Fruit fly (Drosophila melanogaster) S2 (cell line): ENCODE results near the gene twin.
A peak's percentile ranks its signal among the peaks of the same experiment; 100 is the strongest.

Source experiments
- CG8478 ChIP-seq: fragments of >200 bp; optimal IDR thresholded peaks from 2 replicates; lab custom pipeline; 2018
- CTCF ChIP-seq, 2 experiments: fragments of >200 bp; optimal IDR thresholded peaks; 2 replicates each; lab custom pipeline; 2018

The twin gene

DNA sequence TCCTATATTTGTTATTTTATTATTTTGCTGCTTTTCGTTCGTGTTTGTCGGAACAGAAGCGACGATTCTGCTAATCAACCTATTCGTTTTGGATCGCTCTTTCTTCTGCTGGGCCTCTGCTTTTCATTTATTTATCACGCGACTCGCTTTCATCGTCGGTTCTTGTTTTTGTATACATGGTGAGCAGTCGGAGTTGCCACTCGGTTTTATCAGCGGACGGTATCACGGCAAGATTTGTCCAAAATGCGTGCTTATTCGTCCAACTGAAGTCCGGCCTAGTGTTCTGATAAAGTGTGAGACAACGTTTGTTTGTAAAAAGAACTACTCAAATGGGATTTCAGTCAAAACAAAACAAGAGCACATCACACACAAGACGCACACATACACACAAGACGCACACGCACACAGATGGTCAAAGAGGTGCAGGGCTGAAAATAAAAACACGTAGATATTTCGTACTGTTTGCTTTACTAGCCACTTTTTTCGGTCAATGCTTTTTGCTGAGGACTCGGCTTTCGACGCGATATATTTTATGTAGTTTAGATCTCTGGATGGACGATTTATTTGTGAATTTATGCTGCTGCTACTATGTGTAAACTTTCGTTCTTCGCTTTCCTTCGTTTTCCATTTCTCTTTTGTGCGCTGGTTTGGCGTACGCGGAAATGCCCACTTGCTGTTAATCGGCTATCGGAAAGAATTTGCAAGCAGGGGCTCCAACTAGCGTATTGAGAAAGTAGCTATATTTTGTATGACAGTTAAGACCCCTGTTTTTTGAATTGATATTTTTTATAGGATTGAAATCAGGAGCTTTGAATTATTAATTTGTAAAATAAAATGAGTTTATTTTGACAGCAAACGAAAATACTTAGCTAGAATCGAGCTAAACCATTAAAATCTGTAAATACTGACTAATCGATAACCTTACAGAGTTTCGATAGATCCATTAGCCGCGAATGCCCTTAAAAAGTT lies at the start of gene twin:
twin (minus strand) TSS at position 632 of the 969 bp plus-strand sequence.
- TF ChIP-seq CG8478 (no peak), CTCF (optimal IDR thresholded peaks at IDR 0.05; lab: Kevin White, UChicago) (no peak)

dm6 chr3R:24271071-24271470 lies 49.3 kb upstream of the twin start, which contains the start of gene jar:
TSS of gene jar (minus strand) at chr3R:24271233.
- no peak for TF ChIP-seq CG8478
- peak; percentile 53 to 56 for TF ChIP-seq CTCF (optimal IDR thresholded peaks at IDR 0.05; lab: Kevin White, UChicago)

- TF ChIP-seq CTCF (optimal IDR thresholded peaks at IDR 0.05; lab: Kevin White, UChicago) (no peak), CG8478 (no peak)
Observed at dm6 chr3R:24270578-24270977, 48.8 kb upstream of the twin start.

dm6 chr3R:24270034-24270433 lies 48.3 kb upstream of the twin start:
- TF ChIP-seq CTCF (optimal IDR thresholded peaks at IDR 0.05; lab: Kevin White, UChicago) = no peak
- no peak for TF ChIP-seq CG8478

DNA sequence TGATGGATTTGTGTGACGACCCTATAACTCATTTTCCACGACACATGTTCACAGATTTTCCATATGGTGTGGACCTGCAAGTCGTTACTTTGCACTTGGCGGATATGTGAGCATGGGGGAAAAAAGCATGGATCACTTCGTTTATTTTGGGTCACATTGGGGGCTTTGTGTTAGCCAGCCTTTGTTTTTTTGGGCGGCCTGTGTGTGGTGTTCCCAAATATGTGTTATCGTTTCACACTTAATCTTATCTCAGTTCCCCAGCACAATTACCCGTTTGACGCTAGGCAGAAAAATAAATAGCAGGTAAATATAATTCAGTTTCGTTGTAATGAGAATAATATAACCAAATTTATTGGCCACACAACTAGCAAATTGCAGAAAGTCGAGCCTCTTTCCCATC lies 46.5 kb upstream of the twin start:
- TF ChIP-seq CG8478 (no peak), CTCF (optimal IDR thresholded peaks at IDR 0.05; lab: Kevin White, UChicago) (no peak)

dm6 chr3R:24267580-24268202 lies 45.9 kb upstream of the twin start:
- no peak for TF ChIP-seq CG8478
- no peak for TF ChIP-seq CTCF (optimal IDR thresholded peaks at IDR 0.05; lab: Kevin White, UChicago)

DNA sequence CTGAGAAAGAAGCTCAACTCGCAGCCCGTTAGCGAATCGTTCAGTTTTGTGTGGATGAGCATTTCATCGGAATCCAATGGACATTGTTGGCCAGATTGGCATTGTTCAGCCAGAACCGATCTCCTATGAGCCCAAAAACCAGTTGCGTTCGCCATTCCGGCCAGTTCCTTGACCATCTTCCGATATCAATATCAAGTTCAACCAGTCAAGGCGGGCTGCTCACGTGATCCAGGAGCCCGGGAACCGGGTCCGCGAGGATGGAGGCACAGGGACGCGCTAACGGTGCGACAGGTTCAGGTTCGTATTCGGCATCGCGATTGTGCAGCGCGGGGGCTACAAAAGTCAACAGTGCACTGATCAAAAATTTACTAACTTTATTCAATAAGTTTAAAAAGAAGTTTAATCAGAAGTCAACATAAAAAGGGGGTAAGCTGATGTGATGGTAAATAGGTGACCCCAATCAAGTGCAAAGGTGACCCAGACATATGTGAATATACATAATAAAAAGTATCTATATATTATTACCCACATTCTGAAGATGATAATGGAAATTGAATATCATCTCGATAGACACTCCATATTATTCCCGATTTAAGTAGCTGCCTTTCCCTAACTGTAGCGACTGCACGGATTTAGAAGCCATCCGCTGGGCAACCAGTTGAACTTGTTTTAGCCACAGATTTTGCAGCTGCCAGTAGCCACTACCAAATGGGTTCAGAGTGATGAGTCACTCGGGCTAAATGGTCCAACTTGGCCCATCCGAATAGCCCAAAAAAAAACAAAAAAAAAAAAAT lies 45.2 kb upstream of the twin start:
- no peak for TF ChIP-seq CG8478
- TF ChIP-seq CTCF (optimal IDR thresholded peaks at IDR 0.05; lab: Kevin White, UChicago) = no peak

DNA sequence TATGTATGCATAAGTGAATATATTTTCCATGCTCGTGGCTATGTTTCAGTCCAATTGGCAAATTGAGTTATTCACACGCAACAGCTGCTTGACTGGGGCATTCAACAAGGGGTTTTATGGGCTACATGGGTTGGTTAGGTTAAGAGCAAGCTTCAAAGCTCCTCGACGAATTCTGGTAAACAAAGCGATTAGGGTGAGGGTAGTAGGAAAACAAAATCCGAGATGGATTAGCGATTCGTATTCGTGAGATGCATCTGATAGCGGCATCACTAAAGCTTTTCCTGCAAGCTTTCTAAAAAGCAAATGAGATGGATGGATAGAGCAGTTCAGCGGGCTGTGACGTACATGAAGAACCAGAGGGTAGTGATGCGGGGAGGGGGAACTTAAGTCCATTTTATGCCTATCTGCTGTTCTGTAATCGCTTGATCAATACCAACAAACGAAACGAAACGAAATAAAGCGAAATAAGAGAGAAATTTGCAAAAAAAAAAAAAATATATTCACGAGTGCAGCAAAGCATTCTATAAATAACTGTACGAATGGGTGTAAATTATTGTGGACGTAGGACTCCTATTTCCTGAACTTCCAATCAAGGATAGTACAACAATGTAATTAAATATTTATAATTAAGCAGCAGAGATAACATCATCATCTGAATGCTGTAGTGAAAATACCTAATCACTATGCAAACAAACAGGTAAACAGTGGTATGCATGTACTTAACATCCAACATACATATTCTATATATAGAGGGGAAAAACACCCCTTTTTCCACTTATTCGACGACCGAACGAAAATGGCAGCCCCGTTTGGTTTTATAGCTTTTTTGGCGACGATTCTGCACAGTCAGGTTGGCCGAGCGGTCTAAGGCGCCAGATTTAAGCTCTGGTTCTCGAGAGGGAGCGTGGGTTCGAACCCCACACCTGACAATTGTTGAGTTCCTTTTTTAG lies 42.9 kb upstream of the twin start:
- no peak for TF ChIP-seq CG8478
- no peak for TF ChIP-seq CTCF (optimal IDR thresholded peaks at IDR 0.05; lab: Kevin White, UChicago)

dm6 chr3R:24263588-24264413 lies 42.0 kb upstream of the twin start:
- TF ChIP-seq CTCF (optimal IDR thresholded peaks at IDR 0.05; lab: Kevin White, UChicago) (no peak), CG8478 (no peak)

- TF ChIP-seq CG8478 = no peak
- no peak for TF ChIP-seq CTCF (optimal IDR thresholded peaks at IDR 0.05; lab: Kevin White, UChicago)
Observed at dm6 chr3R:24262923-24263322, 41.2 kb upstream of the twin start.

dm6 chr3R:24261380-24262021 lies 39.7 kb upstream of the twin start:
- TF ChIP-seq CTCF (optimal IDR thresholded peaks at IDR 0.05; lab: Kevin White, UChicago) (no peak), CG8478 (no peak)

dm6 chr3R:24260411-24260810 lies 38.6 kb upstream of the twin start:
- TF ChIP-seq CG8478 (no peak), CTCF (optimal IDR thresholded peaks at IDR 0.05; lab: Kevin White, UChicago) (no peak)

dm6 chr3R:24260041-24260379 lies 38.2 kb upstream of the twin start:
- TF ChIP-seq CG8478 = no peak
- no peak for TF ChIP-seq CTCF (optimal IDR thresholded peaks at IDR 0.05; lab: Kevin White, UChicago)
